Worm (Caenorhabditis elegans) whole organism, L2 larva: ENCODE data around the gene npr-20.

ENCODE experiments used
- C34F6.9 ChIP-seq: fragments of 150-350 bp; optimal IDR thresholded peaks from 2 replicates; lab custom pipeline; 2014; ENCODE audit warnings: missing biosample characterization, missing genetic modification characterization
- F13H6.1 ChIP-seq: sonication (generic microtip); optimal IDR thresholded peaks from 2 replicates; lab custom pipeline; 2016; ENCODE audit warnings: missing genetic modification characterization, missing compliant biosample characterization
- R02D3.7 ChIP-seq: fragments of 150-350 bp; optimal IDR thresholded peaks from 2 replicates; lab custom pipeline; 2014; ENCODE audit warnings: missing biosample characterization, missing genetic modification characterization
- alr-1 ChIP-seq: fragments of 150-350 bp; optimal IDR thresholded peaks from 2 replicates; lab custom pipeline; 2014; ENCODE audit warnings: missing biosample characterization, missing genetic modification characterization
- aly-2 ChIP-seq: fragments of 150-350 bp; optimal IDR thresholded peaks from 2 replicates; lab custom pipeline; 2014; ENCODE audit warnings: missing biosample characterization, missing genetic modification characterization
- ama-1 ChIP-seq: fragments of 150-350 bp; optimal IDR thresholded peaks from 2 replicates; lab custom pipeline; 2018; ENCODE audit warnings: inconsistent platforms
- blmp-1 ChIP-seq: sonication (generic microtip); optimal IDR thresholded peaks from 2 replicates; lab custom pipeline; 2017; ENCODE audit warnings: missing genetic modification characterization, mild to moderate bottlenecking, missing compliant biosample characterization, antibody characterized with exemption, moderate library complexity; ENCODE audit not compliant: insufficient read depth
- ceh-16 ChIP-seq: fragments of 150-350 bp; optimal IDR thresholded peaks from 2 replicates; lab custom pipeline; 2014; ENCODE audit warnings: missing biosample characterization, missing genetic modification characterization
- ceh-82 ChIP-seq: fragments of 150-350 bp; optimal IDR thresholded peaks from 2 replicates; lab custom pipeline; 2014; ENCODE audit warnings: missing biosample characterization, missing genetic modification characterization
- crh-2 ChIP-seq: sonication (generic microtip); optimal IDR thresholded peaks from 2 replicates; lab custom pipeline; 2017; ENCODE audit warnings: missing biosample characterization, missing genetic modification characterization
- egl-27 ChIP-seq: sonication (generic microtip); optimal IDR thresholded peaks from 3 replicates; lab custom pipeline; 2017; ENCODE audit warnings: missing biosample characterization, missing genetic modification reagents, missing genetic modification characterization
- elt-3 ChIP-seq: sonication (generic microtip); optimal IDR thresholded peaks from 2 replicates; lab custom pipeline; 2017; ENCODE audit warnings: missing biosample characterization, missing genetic modification characterization
- fos-1 ChIP-seq: fragments of 150-350 bp; optimal IDR thresholded peaks from 2 replicates; lab custom pipeline; 2014; ENCODE audit warnings: missing biosample characterization, missing genetic modification characterization
- gmeb-1 ChIP-seq: fragments of 150-350 bp; optimal IDR thresholded peaks from 2 replicates; lab custom pipeline; 2014; ENCODE audit warnings: missing biosample characterization, missing genetic modification characterization
- lin-11 ChIP-seq: fragments of 150-350 bp; sonication (generic microtip); optimal IDR thresholded peaks from 2 replicates; lab custom pipeline; 2014; ENCODE audit warnings: missing biosample characterization, missing genetic modification characterization, inconsistent platforms, mixed read lengths
- lin-13 ChIP-seq: fragments of 150-350 bp; optimal IDR thresholded peaks from 2 replicates; lab custom pipeline; 2014; ENCODE audit warnings: missing biosample characterization, missing genetic modification reagents, missing genetic modification characterization
- lin-39 ChIP-seq: fragments of 150-350 bp; optimal IDR thresholded peaks from 2 replicates; lab custom pipeline; 2014; ENCODE audit warnings: missing biosample characterization, missing genetic modification reagents, missing genetic modification characterization
- lsy-2 ChIP-seq, 2 experiments: fragments of 150-350 bp in 1 of 2; sonication (generic microtip) in 1 of 2; optimal IDR thresholded peaks; 2 replicates each; lab custom pipeline; 2014 to 2017; ENCODE audit warnings: missing biosample characterization in 2 of 2, missing genetic modification characterization in 2 of 2
- mbf-1 ChIP-seq: sonication (generic microtip); optimal IDR thresholded peaks from 2 replicates; lab custom pipeline; 2017; ENCODE audit warnings: missing biosample characterization, missing genetic modification characterization
- mdl-1 ChIP-seq, 2 experiments: fragments of 150-350 bp in 1 of 2; sonication (generic microtip) in 1 of 2; optimal IDR thresholded peaks; 2 replicates each; lab custom pipeline; 2017; ENCODE audit warnings: missing biosample characterization in 2 of 2, missing genetic modification characterization in 2 of 2
- nhr-10 ChIP-seq: sonication (generic microtip); optimal IDR thresholded peaks from 2 replicates; lab custom pipeline; 2017; ENCODE audit warnings: missing biosample characterization, missing genetic modification characterization
- nhr-12 ChIP-seq: fragments of 150-350 bp; optimal IDR thresholded peaks from 2 replicates; lab custom pipeline; 2014; ENCODE audit warnings: missing biosample characterization, missing genetic modification characterization
- nhr-21 ChIP-seq: fragments of 150-350 bp; optimal IDR thresholded peaks from 2 replicates; lab custom pipeline; 2014; ENCODE audit warnings: missing biosample characterization, missing genetic modification characterization
- nhr-237 ChIP-seq: fragments of 150-350 bp; optimal IDR thresholded peaks from 2 replicates; lab custom pipeline; 2014; ENCODE audit warnings: missing biosample characterization, missing genetic modification characterization
- nhr-25 ChIP-seq: fragments of 150-350 bp; sonication (generic microtip); optimal IDR thresholded peaks from 3 replicates; lab custom pipeline; 2014; ENCODE audit warnings: missing biosample characterization, missing genetic modification characterization
- nhr-6 ChIP-seq: fragments of 150-350 bp; optimal IDR thresholded peaks from 2 replicates; lab custom pipeline; 2014; ENCODE audit warnings: missing biosample characterization, missing genetic modification characterization
- sem-4 ChIP-seq: fragments of 150-350 bp; optimal IDR thresholded peaks from 2 replicates; lab custom pipeline; 2014; ENCODE audit warnings: missing biosample characterization, missing genetic modification reagents, missing genetic modification characterization
- skn-1 ChIP-seq: sonication (generic microtip); optimal IDR thresholded peaks from 2 replicates; lab custom pipeline; 2017; ENCODE audit warnings: missing biosample characterization, missing genetic modification characterization
- sma-3 ChIP-seq: sonication (generic microtip); optimal IDR thresholded peaks from 2 replicates; lab custom pipeline; 2016; ENCODE audit warnings: missing genetic modification reagents, missing genetic modification characterization, missing compliant biosample characterization
- sma-9 ChIP-seq, 2 experiments: fragments of 150-350 bp in 1 of 2; sonication (generic microtip) in 1 of 2; optimal IDR thresholded peaks; 2 replicates each; lab custom pipeline; 2014 to 2016; ENCODE audit warnings: missing genetic modification characterization in 2 of 2, mild to moderate bottlenecking in 1 of 2, missing biosample characterization in 1 of 2, missing compliant biosample characterization in 1 of 2, missing genetic modification reagents in 1 of 2, moderate library complexity in 1 of 2
- unc-55 ChIP-seq: fragments of 150-350 bp; sonication (generic microtip); optimal IDR thresholded peaks from 3 replicates; lab custom pipeline; 2014; ENCODE audit warnings: missing biosample characterization, missing genetic modification reagents, missing genetic modification characterization
- unc-62 ChIP-seq: fragments of 150-350 bp; optimal IDR thresholded peaks from 2 replicates; lab custom pipeline; 2014; ENCODE audit warnings: missing biosample characterization, missing genetic modification reagents, missing genetic modification characterization
- ztf-1 ChIP-seq: fragments of 200-800 bp; sonication (Bioruptor generic); conservative IDR thresholded peaks from 2 replicates; pipeline ENCODE4 v1.3.6; 2022; ENCODE audit warnings: missing genetic modification characterization, missing compliant biosample characterization
- ztf-11 ChIP-seq: sonication (generic microtip); optimal IDR thresholded peaks from 2 replicates; lab custom pipeline; 2017; ENCODE audit warnings: missing biosample characterization, missing genetic modification characterization
- ztf-4 ChIP-seq: fragments of 150-350 bp; optimal IDR thresholded peaks from 2 replicates; lab custom pipeline; 2014; ENCODE audit warnings: missing biosample characterization, missing genetic modification characterization

npr-20 gene

ce11 chrII:8820126-8820972, 44.6 kb downstream of the npr-20 start (continued):
- TF ChIP-seq R02D3.7 (tag; lab: Kevin White, UChicago) = no peak
- no peak for TF ChIP-seq lsy-2 (tag; optimal IDR thresholded peaks at IDR 0.05; lab: Kevin White, UChicago)
- no peak for TF ChIP-seq alr-1 (tag; lab: Kevin White, UChicago)
- peak; percentile 93 for TF ChIP-seq ama-1
- no peak for TF ChIP-seq lin-11 (tag; lab: Kevin White, UChicago)
- no peak for TF ChIP-seq mdl-1 (tag; optimal IDR thresholded peaks at IDR 0.05; lab: Kevin White, UChicago)
- TF ChIP-seq unc-62 (GFP tag; lab: Kevin White, UChicago) = no peak
- TF ChIP-seq aly-2 = no peak
- no peak for TF ChIP-seq ceh-16 (tag; lab: Kevin White, UChicago)
- TF ChIP-seq nhr-25 (tag; lab: Kevin White, UChicago) = peak; percentile 49
- no peak for TF ChIP-seq egl-27 (tag; lab: Kevin White, UChicago)
- peak; percentile 39 for TF ChIP-seq ztf-4 (tag; lab: Kevin White, UChicago)
- no peak for TF ChIP-seq ztf-1 (GFP tag; lab: Robert Waterston, UW)
- no peak for TF ChIP-seq nhr-6 (tag; lab: Kevin White, UChicago)
- no peak for TF ChIP-seq ceh-82 (tag; lab: Kevin White, UChicago)
- TF ChIP-seq nhr-237 = no peak
- peak; percentile 89 for TF ChIP-seq nhr-21 (tag; lab: Kevin White, UChicago)
- no peak for TF ChIP-seq nhr-12 (tag; lab: Kevin White, UChicago)
- no peak for TF ChIP-seq C34F6.9 (tag; lab: Kevin White, UChicago)
- TF ChIP-seq crh-2 (tag; lab: Kevin White, UChicago) = no peak
- TF ChIP-seq unc-55 (GFP tag; lab: Kevin White, UChicago) = no peak

ce11 chrII:8818978-8819896, 45.7 kb downstream of the npr-20 start, which contains the start of gene F46C5.10:
Gene F46C5.10, minus strand, starts transcription at chrII:8819028.
- peak; percentile 8 for TF ChIP-seq sma-3 (GFP tag; lab: Kevin White, UChicago)
- TF ChIP-seq nhr-12 (tag; lab: Kevin White, UChicago) = no peak
- peak; percentile 84 for TF ChIP-seq nhr-25 (tag; lab: Kevin White, UChicago)
- peak in 1 of 2 experiments; percentile 38 for TF ChIP-seq lsy-2 (tag; optimal IDR thresholded peaks at IDR 0.05; lab: Kevin White, UChicago)
- peak; percentile 40 for TF ChIP-seq sma-9 (GFP tag; optimal IDR thresholded peaks at IDR 0.05; lab: Kevin White, UChicago)
- no peak for TF ChIP-seq sma-9 (tag; optimal IDR thresholded peaks at IDR 0.05; lab: Kevin White, UChicago)
- no peak for TF ChIP-seq sem-4 (tag; lab: Kevin White, UChicago)
- peak; percentile 14 for TF ChIP-seq lin-13 (GFP tag; lab: Kevin White, UChicago)
- peak; percentile 67 for TF ChIP-seq nhr-21 (tag; lab: Kevin White, UChicago)
- TF ChIP-seq, all 48 proteins: peak for 6

ce11 chrII:8818257-8818656, 46.7 kb downstream of the npr-20 start:
- TF ChIP-seq nhr-12 (tag; lab: Kevin White, UChicago) (no peak), lin-13 (GFP tag; lab: Kevin White, UChicago) (no peak), lin-39 (tag; lab: Kevin White, UChicago) (no peak), elt-3 (tag; lab: Kevin White, UChicago) (no peak), lin-11 (tag; lab: Kevin White, UChicago) (no peak), sma-3 (GFP tag; lab: Kevin White, UChicago) (peak; percentile 81), nhr-25 (tag; lab: Kevin White, UChicago) (peak; percentile 88), nhr-10 (tag; lab: Kevin White, UChicago) (no peak), ztf-4 (tag; lab: Kevin White, UChicago) (no peak), ama-1 (peak; percentile 71), fos-1 (tag; lab: Kevin White, UChicago) (no peak), ceh-82 (tag; lab: Kevin White, UChicago) (no peak), alr-1 (tag; lab: Kevin White, UChicago) (no peak), egl-27 (tag; lab: Kevin White, UChicago) (peak; percentile 61), F13H6.1 (tag; lab: Kevin White, UChicago) (peak; percentile 2), mbf-1 (tag; lab: Kevin White, UChicago) (no peak), gmeb-1 (peak; percentile 14), lsy-2 (tag; optimal IDR thresholded peaks at IDR 0.05; lab: Kevin White, UChicago) (peak in 1 of 2 experiments; percentile 29), ztf-11 (no peak), skn-1 (no peak), nhr-21 (tag; lab: Kevin White, UChicago) (peak; percentile 92), mdl-1 (tag; optimal IDR thresholded peaks at IDR 0.05; lab: Kevin White, UChicago) (peak; percentile 34 to 47), C34F6.9 (tag; lab: Kevin White, UChicago) (no peak), blmp-1 (tag; lab: Kevin White, UChicago) (peak; percentile 71), crh-2 (tag; lab: Kevin White, UChicago) (peak; percentile 22), sma-9 (GFP tag; optimal IDR thresholded peaks at IDR 0.05; lab: Kevin White, UChicago) (peak; percentile 93), sma-9 (tag; optimal IDR thresholded peaks at IDR 0.05; lab: Kevin White, UChicago) (no peak)
